Fruit fly (Drosophila melanogaster) whole organism, adult: ENCODE results near the gene repo.

Source experiments
- CG11617 ChIP-seq: fragments of 200-800 bp; sonication (Bioruptor generic); optimal IDR thresholded peaks from 2 replicates; lab custom pipeline; 2017; ENCODE audit warnings: mild to moderate bottlenecking, missing biosample characterization, missing genetic modification reagents, missing genetic modification characterization
- CG12768 ChIP-seq: fragments of 200-800 bp; sonication (Bioruptor generic); optimal IDR thresholded peaks from 2 replicates; lab custom pipeline; 2017; ENCODE audit warnings: missing biosample characterization, missing genetic modification characterization, mild to moderate bottlenecking, moderate library complexity, missing genetic modification reagents
- CG14711 ChIP-seq: fragments of 200-800 bp; sonication (Bioruptor generic); optimal IDR thresholded peaks from 2 replicates; lab custom pipeline; 2018; ENCODE audit warnings: missing biosample characterization, mild to moderate bottlenecking, missing genetic modification characterization, moderate library complexity
- CG1620 ChIP-seq: fragments of 200-800 bp; sonication (Bioruptor generic); optimal IDR thresholded peaks from 2 replicates; lab custom pipeline; 2016; ENCODE audit warnings: missing biosample characterization, missing genetic modification characterization
- CG33017 ChIP-seq: fragments of 200-800 bp; sonication (Bioruptor generic); optimal IDR thresholded peaks from 2 replicates; lab custom pipeline; 2018; ENCODE audit warnings: missing biosample characterization, mild to moderate bottlenecking, missing genetic modification characterization, moderate library complexity
- CG5204 ChIP-seq: fragments of 200-800 bp; sonication (Bioruptor generic); optimal IDR thresholded peaks from 2 replicates; lab custom pipeline; 2016; ENCODE audit warnings: missing biosample characterization, missing genetic modification characterization
- CG7045 ChIP-seq: fragments of 200-800 bp; sonication (Bioruptor generic); optimal IDR thresholded peaks from 2 replicates; lab custom pipeline; 2017; ENCODE audit warnings: missing biosample characterization, mild to moderate bottlenecking, missing genetic modification characterization
- CG7101 ChIP-seq: fragments of 200-800 bp; sonication (Bioruptor generic); optimal IDR thresholded peaks from 2 replicates; lab custom pipeline; 2018; ENCODE audit warnings: missing biosample characterization, mild to moderate bottlenecking, missing genetic modification characterization, moderate library complexity
- Clk ChIP-seq: fragments of 200-800 bp; sonication (Bioruptor generic); optimal IDR thresholded peaks from 2 replicates; lab custom pipeline; 2017; ENCODE audit warnings: missing biosample characterization, missing genetic modification characterization
- Crg-1 ChIP-seq: fragments of 200-800 bp; sonication (Bioruptor generic); optimal IDR thresholded peaks from 2 replicates; lab custom pipeline; 2016; ENCODE audit warnings: missing biosample characterization, missing genetic modification characterization
- Hr96 ChIP-seq: fragments of 200-800 bp; sonication (Bioruptor generic); optimal IDR thresholded peaks from 2 replicates; lab custom pipeline; 2016; ENCODE audit warnings: missing biosample characterization, missing genetic modification characterization
- Mnt ChIP-seq: fragments of 200-800 bp; sonication (Bioruptor generic); optimal IDR thresholded peaks from 2 replicates; lab custom pipeline; 2016; ENCODE audit warnings: missing biosample characterization, mild to moderate bottlenecking, missing genetic modification characterization
- bab1 ChIP-seq: fragments of 200-800 bp; sonication (Bioruptor generic); optimal IDR thresholded peaks from 3 replicates; lab custom pipeline; 2019; ENCODE audit warnings: missing biosample characterization, mild to moderate bottlenecking, missing genetic modification characterization, moderate library complexity
- cic ChIP-seq: fragments of 200-800 bp; sonication (Bioruptor generic); optimal IDR thresholded peaks from 2 replicates; lab custom pipeline; 2017; ENCODE audit warnings: missing biosample characterization, mild to moderate bottlenecking, missing genetic modification characterization, moderate library complexity
- cnc ChIP-seq, 2 experiments: fragments of >200 bp; optimal IDR thresholded peaks; 2 replicates each; lab custom pipeline; 2017
- kay ChIP-seq: fragments of 200-800 bp; sonication (Bioruptor generic); peaks from one replicate; lab custom pipeline; 2016; ENCODE audit warnings: missing biosample characterization, missing genetic modification characterization, borderline replicate concordance
- ovo ChIP-seq: fragments of 200-800 bp; sonication (Bioruptor generic); optimal IDR thresholded peaks from 2 replicates; lab custom pipeline; 2016; ENCODE audit warnings: missing biosample characterization, missing genetic modification characterization
- pad ChIP-seq: fragments of 200-800 bp; sonication (Bioruptor generic); optimal IDR thresholded peaks from 3 replicates; lab custom pipeline; 2017; ENCODE audit warnings: missing biosample characterization, missing genetic modification characterization, mild to moderate bottlenecking, moderate library complexity, missing genetic modification reagents
- tj ChIP-seq: fragments of 200-800 bp; sonication (Bioruptor generic); optimal IDR thresholded peaks from 3 replicates; lab custom pipeline; 2017; ENCODE audit warnings: missing biosample characterization, mild to moderate bottlenecking, missing genetic modification characterization, moderate library complexity
- toe ChIP-seq: fragments of 200-800 bp; sonication (Bioruptor generic); optimal IDR thresholded peaks from 2 replicates; lab custom pipeline; 2016; ENCODE audit warnings: missing biosample characterization, missing genetic modification characterization

Gene repo

DNA sequence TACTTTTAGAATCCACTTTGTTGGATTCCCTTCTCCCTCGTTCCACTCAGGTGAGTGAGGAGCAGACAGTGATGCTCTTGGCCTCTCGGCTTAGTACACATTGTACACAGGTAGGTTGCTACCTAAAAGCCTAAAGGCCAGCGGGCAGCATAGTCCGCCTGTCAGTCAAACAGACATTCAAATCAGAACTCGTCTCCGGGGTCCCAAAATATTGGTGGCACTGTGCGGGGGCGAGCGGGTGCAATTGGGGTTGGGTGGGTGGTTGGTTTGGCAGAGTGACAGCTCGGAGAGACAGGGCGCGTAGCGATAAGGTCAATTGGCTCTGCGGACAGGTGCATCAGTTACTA is 38.2 kb upstream of the repo start:
- TF ChIP-seq CG5204 (no peak), pad (GFP tag; lab: Kevin White, UChicago) (no peak), Crg-1 (no peak), CG33017 (tag; lab: Kevin White, UChicago) (no peak), CG7101 (no peak), CG7045 (GFP tag; lab: Kevin White, UChicago) (no peak), cnc (optimal IDR thresholded peaks at IDR 0.05; lab: Kevin White, UChicago) (no peak), ovo (no peak), tj (no peak), CG14711 (tag; lab: Kevin White, UChicago) (no peak), CG1620 (GFP tag; lab: Kevin White, UChicago) (no peak), kay (no peak), Mnt (GFP tag; lab: Kevin White, UChicago) (no peak), toe (GFP tag; lab: Kevin White, UChicago) (no peak), CG12768 (no peak), cic (GFP tag; lab: Kevin White, UChicago) (no peak), Hr96 (GFP tag; lab: Kevin White, UChicago) (no peak), CG11617 (GFP tag; lab: Kevin White, UChicago) (no peak)

dm6 chr3R:18198518-18199118 is 37.4 kb upstream of the repo start:
- TF ChIP-seq ovo (peak; percentile 46), pad (GFP tag; lab: Kevin White, UChicago) (peak; percentile 36), Crg-1 (peak; percentile 34), CG7101 (peak; percentile 64), CG1620 (GFP tag; lab: Kevin White, UChicago) (peak; percentile 59), CG11617 (GFP tag; lab: Kevin White, UChicago) (peak; percentile 60), bab1 (GFP tag; lab: Kevin White, UChicago) (no peak), CG33017 (tag; lab: Kevin White, UChicago) (peak; percentile 14), Clk (GFP tag; lab: Kevin White, UChicago) (peak; percentile 25), CG14711 (tag; lab: Kevin White, UChicago) (peak; percentile 15), kay (no peak), Hr96 (GFP tag; lab: Kevin White, UChicago) (peak; percentile 4), toe (GFP tag; lab: Kevin White, UChicago) (no peak), cnc (optimal IDR thresholded peaks at IDR 0.05; lab: Kevin White, UChicago) (no peak), CG7045 (GFP tag; lab: Kevin White, UChicago) (peak; percentile 55), CG5204 (no peak), Mnt (GFP tag; lab: Kevin White, UChicago) (peak; percentile 65), CG12768 (peak; percentile 73), tj (peak; percentile 56), cic (GFP tag; lab: Kevin White, UChicago) (peak; percentile 80)

DNA sequence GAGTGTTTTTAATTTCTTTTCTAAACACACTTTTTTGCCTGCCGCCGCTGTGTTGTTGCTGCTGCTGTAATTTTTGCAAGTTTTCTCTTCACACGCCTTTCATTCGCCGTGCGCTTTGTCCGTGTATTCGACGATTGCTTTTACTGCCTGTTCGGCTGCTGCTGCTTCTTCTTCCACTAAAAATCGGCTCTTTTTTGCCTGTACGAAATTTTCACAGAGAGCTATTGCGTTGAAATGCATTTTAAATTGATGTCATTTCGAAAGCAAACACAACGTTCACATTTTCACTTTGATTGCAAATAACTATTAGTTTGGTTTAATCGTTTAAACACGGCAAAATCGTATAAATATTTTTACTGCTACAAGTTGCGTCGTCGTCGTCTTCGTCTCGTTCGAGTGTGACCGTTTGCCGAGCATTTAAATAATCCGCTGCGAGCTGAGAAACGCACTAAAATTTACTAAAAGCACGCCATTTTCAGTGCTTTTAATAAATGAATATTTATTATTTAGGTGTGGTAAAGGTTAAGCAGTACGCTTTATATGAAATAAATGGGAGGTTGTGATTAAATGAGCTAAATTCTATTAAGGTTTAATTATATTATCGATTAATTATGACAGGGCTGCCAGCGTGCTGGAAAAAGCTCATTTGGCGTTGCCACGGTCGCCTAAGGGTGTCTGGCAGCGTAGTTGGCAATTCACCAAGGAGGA is 36.7 kb upstream of the repo start, which contains the start of the genes Ssdp and CG7985:
Gene Ssdp, minus strand, starts transcription at position 419 of the 708 bp plus-strand sequence.
Gene CG7985, plus strand, starts transcription at position 681 of the 708 bp plus-strand sequence.
- TF ChIP-seq CG14711 (tag; lab: Kevin White, UChicago) (no peak), tj (no peak), bab1 (GFP tag; lab: Kevin White, UChicago) (no peak), cic (GFP tag; lab: Kevin White, UChicago) (no peak), ovo (no peak), CG33017 (tag; lab: Kevin White, UChicago) (peak; percentile 25), CG11617 (GFP tag; lab: Kevin White, UChicago) (no peak), toe (GFP tag; lab: Kevin White, UChicago) (no peak), kay (peak; percentile 57)

- no peak for TF ChIP-seq ovo
- no peak for TF ChIP-seq cnc (optimal IDR thresholded peaks at IDR 0.05; lab: Kevin White, UChicago)
- TF ChIP-seq bab1 (GFP tag; lab: Kevin White, UChicago) = no peak
- no peak for TF ChIP-seq Mnt (GFP tag; lab: Kevin White, UChicago)
- no peak for TF ChIP-seq CG14711 (tag; lab: Kevin White, UChicago)
- TF ChIP-seq CG7045 (GFP tag; lab: Kevin White, UChicago) = no peak
- TF ChIP-seq CG1620 (GFP tag; lab: Kevin White, UChicago) = no peak
- TF ChIP-seq Hr96 (GFP tag; lab: Kevin White, UChicago) = no peak
- TF ChIP-seq pad (GFP tag; lab: Kevin White, UChicago) = no peak
These were observed 36.1 kb upstream of the repo start for dm6 chr3R:18199885-18200249.

dm6 chr3R:18208479-18208878 is 27.5 kb upstream of the repo start, which contains the start of gene CG44158:
TSS of gene CG44158 (plus strand) at chr3R:18208779.
- no peak for TF ChIP-seq CG1620 (GFP tag; lab: Kevin White, UChicago)

dm6 chr3R:18215300-18215699 is 20.7 kb upstream of the repo start:
- TF ChIP-seq cic (GFP tag; lab: Kevin White, UChicago) = no peak
- TF ChIP-seq CG1620 (GFP tag; lab: Kevin White, UChicago) = no peak
- no peak for TF ChIP-seq kay
- no peak for TF ChIP-seq Crg-1
- peak; percentile 52 for TF ChIP-seq bab1 (GFP tag; lab: Kevin White, UChicago)
- TF ChIP-seq tj = no peak
- peak; percentile 22 for TF ChIP-seq CG11617 (GFP tag; lab: Kevin White, UChicago)
- peak; percentile 55 for TF ChIP-seq Hr96 (GFP tag; lab: Kevin White, UChicago)
- TF ChIP-seq CG12768 = peak; percentile 35
- peak; percentile 31 for TF ChIP-seq CG5204
- peak; percentile 10 for TF ChIP-seq CG7101
- peak; percentile 22 for TF ChIP-seq CG14711 (tag; lab: Kevin White, UChicago)
- no peak for TF ChIP-seq pad (GFP tag; lab: Kevin White, UChicago)
- TF ChIP-seq CG7045 (GFP tag; lab: Kevin White, UChicago) = no peak
- TF ChIP-seq CG33017 (tag; lab: Kevin White, UChicago) = peak; percentile 32
- TF ChIP-seq Mnt (GFP tag; lab: Kevin White, UChicago) = peak; percentile 29
- TF ChIP-seq Clk (GFP tag; lab: Kevin White, UChicago) = no peak
- TF ChIP-seq cnc (optimal IDR thresholded peaks at IDR 0.05; lab: Kevin White, UChicago) = no peak
- TF ChIP-seq toe (GFP tag; lab: Kevin White, UChicago) = peak; percentile 69
- TF ChIP-seq ovo = no peak
